Fruit fly (Drosophila melanogaster): Measurements from ENCODE around the gene CG7632.

DNA sequence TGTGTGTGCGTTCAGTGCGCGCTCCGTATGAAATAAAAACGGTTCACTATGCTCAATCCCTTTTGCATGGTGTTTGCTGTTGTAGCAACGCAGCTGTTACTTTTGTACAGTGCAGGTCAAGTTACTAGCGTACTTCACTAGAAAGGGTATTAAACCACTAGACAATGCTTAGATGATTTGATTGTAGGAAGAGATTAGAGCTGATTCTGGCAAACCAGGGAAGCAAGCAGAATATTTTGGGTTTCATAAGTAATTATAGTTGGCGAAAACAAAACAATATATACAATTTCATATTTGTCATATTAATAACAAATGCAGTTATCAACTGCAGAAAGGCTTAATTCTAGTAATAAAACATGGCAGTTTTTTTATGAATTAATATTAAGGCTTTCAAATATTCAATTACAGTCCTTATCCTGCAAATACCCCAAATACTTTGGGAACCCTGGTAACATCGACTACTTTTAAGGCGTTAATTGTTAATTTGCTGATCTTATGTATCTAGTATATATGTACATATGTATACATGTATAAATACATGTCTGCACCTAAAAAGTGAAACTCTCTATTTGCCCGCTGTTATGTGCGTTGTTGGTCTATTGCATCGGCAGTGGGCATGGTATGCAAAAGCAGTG is 42.8 kb downstream of the CG7632 start:
- TF ChIP-seq tin (GFP tag; optimal IDR thresholded peaks at IDR 0.05), result peak; percentile 46
- peak; percentile 58 for TF ChIP-seq dpn (GFP tag; optimal IDR thresholded peaks at IDR 0.05)
- no peak for TF ChIP-seq CG4617 (GFP tag; optimal IDR thresholded peaks at IDR 0.05; ENCODE audit: borderline replicate concordance)
- TF ChIP-seq emc (GFP tag; optimal IDR thresholded peaks at IDR 0.05), result peak; percentile 7
- TF ChIP-seq D19B (GFP tag; optimal IDR thresholded peaks at IDR 0.05), result no peak
- no peak for TF ChIP-seq br (optimal IDR thresholded peaks at IDR 0.05)
- TF ChIP-seq MBD-R2 (GFP tag; IDR thresholded peaks at IDR 0.05), result no peak; the same call in 1 of the 2 replicates
- TF ChIP-seq ken (GFP tag; IDR thresholded peaks at IDR 0.05), result 0 out of 3 replicates have a peak, but pooled peaks have one; percentile 38
- TF ChIP-seq CG9215 (GFP tag; IDR thresholded peaks at IDR 0.05), result no peak
- no peak for TF ChIP-seq CG11247 (GFP tag; IDR thresholded peaks at IDR 0.05)
- peak; percentile 9 for TF ChIP-seq CG6813 (GFP tag; optimal IDR thresholded peaks at IDR 0.05)
- TF ChIP-seq CG12769 (tag; optimal IDR thresholded peaks at IDR 0.05), result no peak
